Fruit fly (Drosophila melanogaster) whole organism, embryonic: Measurements from ENCODE around the gene THADA.

Experiments used
- Atf3 ChIP-seq: fragments of 200-800 bp; sonication (Bioruptor generic); optimal IDR thresholded peaks from 3 replicates; lab custom pipeline; 2016; ENCODE audit warnings: missing biosample characterization, missing genetic modification characterization
- CG10267 ChIP-seq: fragments of 200-800 bp; sonication (Bioruptor generic); optimal IDR thresholded peaks from 2 replicates; lab custom pipeline; 2018; ENCODE audit warnings: missing biosample characterization, mild to moderate bottlenecking, missing genetic modification characterization, moderate library complexity
- CG10959 ChIP-seq: fragments of 200-800 bp; sonication (Bioruptor generic); IDR thresholded peaks from 2 replicates; pipeline ENCODE4 v1.3.6; 2022; ENCODE audit warnings: missing biosample characterization, missing genetic modification characterization
- CG11398 ChIP-seq: fragments of 200-800 bp; sonication (Bioruptor generic); optimal IDR thresholded peaks from 2 replicates; lab custom pipeline; 2016; ENCODE audit warnings: missing biosample characterization, missing genetic modification characterization
- CG12155 ChIP-seq: fragments of 200-800 bp; sonication (Bioruptor generic); optimal IDR thresholded peaks from 3 replicates; lab custom pipeline; 2016; ENCODE audit warnings: missing biosample characterization, missing genetic modification characterization
- CG12659 ChIP-seq: fragments of 200-800 bp; sonication (Bioruptor generic); optimal IDR thresholded peaks from 3 replicates; lab custom pipeline; 2017; ENCODE audit warnings: mild to moderate bottlenecking, missing biosample characterization, missing genetic modification reagents, missing genetic modification characterization
- CG13123 ChIP-seq: fragments of 200-800 bp; sonication (Bioruptor generic); optimal IDR thresholded peaks from 2 replicates; lab custom pipeline; 2016; ENCODE audit warnings: missing biosample characterization, missing genetic modification characterization
- CG13287 ChIP-seq: fragments of 200-800 bp; sonication (Bioruptor generic); IDR thresholded peaks from 2 replicates; pipeline ENCODE4 v1.3.6; 2022; ENCODE audit warnings: missing biosample characterization, missing genetic modification characterization; ENCODE audit not compliant: partially characterized antibody
- CG14965 ChIP-seq: fragments of 200-800 bp; sonication (Bioruptor generic); optimal IDR thresholded peaks from 2 replicates; lab custom pipeline; 2016; ENCODE audit warnings: missing biosample characterization, missing genetic modification characterization, borderline replicate concordance
- CG15269 ChIP-seq: fragments of 200-800 bp; sonication (Bioruptor generic); optimal IDR thresholded peaks from 2 replicates; lab custom pipeline; 2018; ENCODE audit warnings: missing biosample characterization, mild to moderate bottlenecking, missing genetic modification characterization, moderate library complexity
- CG17385 ChIP-seq: fragments of 200-800 bp; sonication (Bioruptor generic); optimal IDR thresholded peaks from 3 replicates; lab custom pipeline; 2018; ENCODE audit warnings: missing biosample characterization, mild to moderate bottlenecking, missing genetic modification characterization
- CG2199 ChIP-seq: fragments of 200-800 bp; sonication (Bioruptor generic); IDR thresholded peaks from 3 replicates; pipeline ENCODE4 v1.3.6; 2022; ENCODE audit warnings: missing biosample characterization, missing genetic modification characterization
- CG30020 ChIP-seq: fragments of 200-800 bp; optimal IDR thresholded peaks from 2 replicates; lab custom pipeline; 2019; ENCODE audit warnings: missing biosample characterization, mild to moderate bottlenecking, missing genetic modification characterization, moderate library complexity
- CG31365 ChIP-seq: fragments of 200-800 bp; sonication (Bioruptor generic); optimal IDR thresholded peaks from 2 replicates; lab custom pipeline; 2018; ENCODE audit warnings: missing biosample characterization, mild to moderate bottlenecking, missing genetic modification characterization
- CG7745 ChIP-seq: fragments of 200-800 bp; sonication (Bioruptor generic); optimal IDR thresholded peaks from 2 replicates; lab custom pipeline; 2018; ENCODE audit warnings: missing biosample characterization, mild to moderate bottlenecking, missing genetic modification characterization, moderate library complexity
- CG7839 ChIP-seq: fragments of 200-800 bp; sonication (Bioruptor generic); optimal IDR thresholded peaks from 3 replicates; lab custom pipeline; 2018; ENCODE audit warnings: missing biosample characterization, mild to moderate bottlenecking, missing genetic modification characterization, moderate library complexity
- CG7963 ChIP-seq: fragments of 200-800 bp; sonication (Bioruptor generic); IDR thresholded peaks from 3 replicates; pipeline ENCODE4 v1.3.6; 2022; ENCODE audit warnings: missing biosample characterization, missing genetic modification characterization; ENCODE audit not compliant: partially characterized antibody
- CG7987 ChIP-seq: fragments of 200-800 bp; sonication (Bioruptor generic); optimal IDR thresholded peaks from 2 replicates; lab custom pipeline; 2018; ENCODE audit warnings: missing biosample characterization, mild to moderate bottlenecking, missing genetic modification characterization, moderate library complexity
- Doc2 ChIP-seq: fragments of 200-800 bp; sonication (Bioruptor generic); IDR thresholded peaks from 2 replicates; pipeline ENCODE4 v1.3.6; 2022; ENCODE audit warnings: missing biosample characterization, missing genetic modification characterization
- E2f1 ChIP-seq: fragments of 200-800 bp; sonication (Bioruptor generic); IDR thresholded peaks from 2 replicates; pipeline ENCODE4 v1.3.6; 2022; ENCODE audit warnings: missing biosample characterization, missing genetic modification characterization
- HmgD ChIP-seq: fragments of 200-800 bp; sonication (Bioruptor generic); optimal IDR thresholded peaks from 3 replicates; lab custom pipeline; 2016; ENCODE audit warnings: missing biosample characterization, missing genetic modification characterization
- HmgZ ChIP-seq: fragments of 200-800 bp; sonication (Bioruptor generic); optimal IDR thresholded peaks from 2 replicates; lab custom pipeline; 2018; ENCODE audit warnings: missing biosample characterization, mild to moderate bottlenecking, missing genetic modification characterization
- Hr51 ChIP-seq, 2 experiments: fragments of 200-800 bp; sonication (Bioruptor generic); optimal IDR thresholded peaks; 2 replicates in 1 of 2; 3 replicates in 1 of 2; lab custom pipeline; 2016 to 2018; ENCODE audit warnings: missing biosample characterization in 2 of 2, missing genetic modification characterization in 2 of 2, mild to moderate bottlenecking in 1 of 2, moderate library complexity in 1 of 2
- MTF-1 ChIP-seq: fragments of 200-800 bp; sonication (Bioruptor generic); optimal IDR thresholded peaks from 2 replicates; lab custom pipeline; 2018; ENCODE audit warnings: missing biosample characterization, mild to moderate bottlenecking, missing genetic modification characterization, borderline replicate concordance
- Med ChIP-seq: fragments of 200-800 bp; sonication (Bioruptor generic); peaks from one replicate; lab custom pipeline; 2016; ENCODE audit warnings: missing biosample characterization, missing genetic modification characterization, mild to moderate bottlenecking, inconsistent platforms, moderate library complexity
- NC2α ChIP-seq: fragments of 200-800 bp; sonication (Bioruptor generic); optimal IDR thresholded peaks from 2 replicates; lab custom pipeline; 2016; ENCODE audit warnings: missing biosample characterization, missing genetic modification characterization
- Nf-YC ChIP-seq: fragments of 200-800 bp; optimal IDR thresholded peaks from 3 replicates; lab custom pipeline; 2019; ENCODE audit warnings: missing biosample characterization, mild to moderate bottlenecking, missing genetic modification characterization, moderate library complexity
- Rfx ChIP-seq: fragments of 200-800 bp; sonication (Bioruptor generic); IDR thresholded peaks from 2 replicates; pipeline ENCODE4 v1.3.6; 2022; ENCODE audit warnings: missing biosample characterization, missing genetic modification characterization
- ap ChIP-seq: fragments of 200-800 bp; sonication (Bioruptor generic); IDR thresholded peaks from 2 replicates; pipeline ENCODE4 v1.3.6; 2022; ENCODE audit warnings: missing biosample characterization, missing genetic modification characterization
- bbx ChIP-seq: fragments of 200-800 bp; sonication (Bioruptor generic); IDR thresholded peaks from 2 replicates; pipeline ENCODE4 v1.3.6; 2022; ENCODE audit warnings: missing biosample characterization, missing genetic modification characterization; ENCODE audit not compliant: partially characterized antibody
- caup ChIP-seq: fragments of 200-800 bp; sonication (Bioruptor generic); optimal IDR thresholded peaks from 3 replicates; lab custom pipeline; 2017; ENCODE audit warnings: missing biosample characterization, mild to moderate bottlenecking, missing genetic modification characterization, moderate library complexity; ENCODE audit not compliant: severe bottlenecking
- chinmo ChIP-seq: fragments of 200-800 bp; sonication (Bioruptor generic); IDR thresholded peaks from 4 replicates; pipeline ENCODE4 v1.3.6; 2022; ENCODE audit warnings: missing biosample characterization, missing genetic modification characterization; ENCODE audit not compliant: partially characterized antibody
- corto ChIP-seq: fragments of 200-800 bp; sonication (Bioruptor generic); optimal IDR thresholded peaks from 2 replicates; lab custom pipeline; 2016; ENCODE audit warnings: missing biosample characterization, mild to moderate bottlenecking, missing genetic modification characterization, moderate library complexity
- en ChIP-seq: fragments of 200-800 bp; sonication (Bioruptor generic); optimal IDR thresholded peaks from 2 replicates; lab custom pipeline; 2016; ENCODE audit warnings: missing biosample characterization, missing genetic modification characterization
- eyg ChIP-seq: fragments of 200-800 bp; sonication (Bioruptor generic); optimal IDR thresholded peaks from 3 replicates; lab custom pipeline; 2016; ENCODE audit warnings: missing biosample characterization, missing genetic modification characterization
- fd102C ChIP-seq: fragments of 200-800 bp; sonication (Bioruptor generic); optimal IDR thresholded peaks from 2 replicates; lab custom pipeline; 2018; ENCODE audit warnings: missing biosample characterization, mild to moderate bottlenecking, missing genetic modification characterization, moderate library complexity
- fd96Cb ChIP-seq: fragments of 200-800 bp; sonication (Bioruptor generic); optimal IDR thresholded peaks from 2 replicates; lab custom pipeline; 2018; ENCODE audit warnings: missing biosample characterization, mild to moderate bottlenecking, missing genetic modification characterization, moderate library complexity
- gsb ChIP-seq: fragments of 200-800 bp; sonication (Bioruptor generic); IDR thresholded peaks from 2 replicates; pipeline ENCODE4 v1.3.6; 2022; ENCODE audit warnings: missing biosample characterization, missing genetic modification characterization
- ind ChIP-seq: fragments of 200-800 bp; sonication (Bioruptor generic); optimal IDR thresholded peaks from 3 replicates; lab custom pipeline; 2016; ENCODE audit warnings: missing biosample characterization, missing genetic modification characterization
- kay ChIP-seq: fragments of 200-800 bp; sonication (Bioruptor generic); optimal IDR thresholded peaks from 2 replicates; lab custom pipeline; 2016; ENCODE audit warnings: missing biosample characterization, missing genetic modification characterization
- lbe ChIP-seq: fragments of 200-800 bp; sonication (Bioruptor generic); optimal IDR thresholded peaks from 2 replicates; lab custom pipeline; 2016; ENCODE audit warnings: missing biosample characterization, mild to moderate bottlenecking, missing genetic modification characterization
- mirr ChIP-seq: fragments of 200-800 bp; sonication (Bioruptor generic); optimal IDR thresholded peaks from 3 replicates; lab custom pipeline; 2018; ENCODE audit warnings: missing biosample characterization, mild to moderate bottlenecking, missing genetic modification characterization
- nau ChIP-seq: fragments of 200-800 bp; sonication (Bioruptor generic); optimal IDR thresholded peaks from 3 replicates; lab custom pipeline; 2017; ENCODE audit warnings: missing biosample characterization, mild to moderate bottlenecking, missing genetic modification characterization, missing genetic modification reagents
- prd ChIP-seq, 3 experiments: fragments of >200 bp in 2 of 3; fragments of 200-800 bp in 1 of 3; sonication (Bioruptor generic) in 1 of 3; optimal IDR thresholded peaks in 2 of 3; IDR thresholded peaks in 1 of 3; 2 replicates in 2 of 3; 3 replicates in 1 of 3; pipeline versions ENCODE4 v1.3.6 to Lab custom; 2017 to 2022; ENCODE audit warnings: missing biosample characterization in 1 of 3, missing genetic modification characterization in 1 of 3
- pum ChIP-seq: fragments of 200-800 bp; sonication (Bioruptor generic); optimal IDR thresholded peaks from 2 replicates; lab custom pipeline; 2016; ENCODE audit warnings: missing biosample characterization, missing genetic modification characterization
- run ChIP-seq: fragments of 200-800 bp; sonication (Bioruptor generic); optimal IDR thresholded peaks from 3 replicates; lab custom pipeline; 2018; ENCODE audit warnings: missing biosample characterization, mild to moderate bottlenecking, missing genetic modification characterization
- sens ChIP-seq: fragments of 200-800 bp; sonication (Bioruptor generic); peaks from one replicate; lab custom pipeline; 2016; ENCODE audit warnings: missing biosample characterization, missing genetic modification characterization
- tio ChIP-seq: fragments of 200-800 bp; sonication (Bioruptor generic); optimal IDR thresholded peaks from 2 replicates; lab custom pipeline; 2017; ENCODE audit warnings: missing biosample characterization, missing genetic modification characterization, inconsistent platforms
- trh ChIP-seq: fragments of 200-800 bp; sonication (Bioruptor generic); optimal IDR thresholded peaks from 2 replicates; lab custom pipeline; 2016; ENCODE audit warnings: missing biosample characterization, missing genetic modification characterization
- vfl ChIP-seq: fragments of 200-800 bp; sonication (Bioruptor generic); optimal IDR thresholded peaks from 2 replicates; lab custom pipeline; 2016; ENCODE audit warnings: missing biosample characterization, missing genetic modification characterization

THADA gene

dm6 chrX:19842397-19843261 lies 22.7 kb downstream of the THADA start (continued):
- TF ChIP-seq mirr (GFP tag; lab: Kevin White, UChicago), result no peak
- TF ChIP-seq ap (GFP tag; lab: Robert Waterston, UW), result no peak
- no peak for TF ChIP-seq prd (optimal IDR thresholded peaks at IDR 0.05; lab: Kevin White, UChicago)
- no peak for TF ChIP-seq prd (GFP tag; IDR thresholded peaks at IDR 0.05; lab: Robert Waterston, UW)
- no peak for TF ChIP-seq Doc2 (GFP tag; lab: Robert Waterston, UW)
- TF ChIP-seq CG15269 (tag; lab: Kevin White, UChicago), result no peak
- TF ChIP-seq CG17385 (GFP tag; lab: Kevin White, UChicago), result no peak
- TF ChIP-seq CG10959 (GFP tag; lab: Robert Waterston, UW), result no peak
- TF ChIP-seq ind (GFP tag; lab: Kevin White, UChicago), result no peak
- peak; percentile 9 for TF ChIP-seq CG7839 (tag; lab: Kevin White, UChicago)
- no peak for TF ChIP-seq CG2199
- TF ChIP-seq gsb (GFP tag; lab: Robert Waterston, UW), result no peak
- no peak for TF ChIP-seq eyg (GFP tag; lab: Kevin White, UChicago)
- no peak for TF ChIP-seq nau
- TF ChIP-seq vfl (GFP tag; lab: Kevin White, UChicago), result no peak
- no peak for TF ChIP-seq HmgZ (tag; lab: Kevin White, UChicago)
- TF ChIP-seq Rfx (GFP tag; lab: Robert Waterston, UW), result no peak
- no peak for TF ChIP-seq kay
- no peak for TF ChIP-seq en (GFP tag; lab: Kevin White, UChicago)
- no peak for TF ChIP-seq CG7987 (GFP tag; lab: Kevin White, UChicago)
- peak; percentile 24 for TF ChIP-seq fd96Cb (tag; lab: Kevin White, UChicago)
- no peak for TF ChIP-seq NC2α (GFP tag; lab: Kevin White, UChicago)
- no peak for TF ChIP-seq Atf3 (GFP tag; lab: Kevin White, UChicago)
- no peak for TF ChIP-seq Nf-YC (tag; lab: Kevin White, UChicago)
- no peak for TF ChIP-seq CG13287 (GFP tag; lab: Robert Waterston, UW)
- TF ChIP-seq E2f1 (GFP tag; lab: Robert Waterston, UW), result no peak
- TF ChIP-seq sens (GFP tag; lab: Kevin White, UChicago), result peak; percentile 91
- TF ChIP-seq CG14965, result no peak
- TF ChIP-seq MTF-1 (GFP tag; lab: Kevin White, UChicago), result no peak
- TF ChIP-seq CG7963 (GFP tag; lab: Robert Waterston, UW), result no peak
- TF ChIP-seq fd102C (GFP tag; lab: Kevin White, UChicago), result no peak
- TF ChIP-seq CG11398 (GFP tag; lab: Kevin White, UChicago), result no peak
- TF ChIP-seq CG12155, result no peak
- no peak for TF ChIP-seq CG30020
- no peak for TF ChIP-seq Hr51 (GFP tag; optimal IDR thresholded peaks at IDR 0.05; lab: Kevin White, UChicago)
- TF ChIP-seq trh (GFP tag; lab: Kevin White, UChicago), result no peak
- no peak for TF ChIP-seq HmgD
- TF ChIP-seq corto (GFP tag; lab: Kevin White, UChicago), result no peak
- TF ChIP-seq Med (GFP tag; lab: Kevin White, UChicago), result peak; percentile 51

dm6 chrX:19840341-19840740 lies 25.0 kb downstream of the THADA start:
- TF ChIP-seq tio (GFP tag; lab: Kevin White, UChicago) (no peak), CG31365 (tag; lab: Kevin White, UChicago) (no peak), CG7745 (no peak), CG10267 (tag; lab: Kevin White, UChicago) (no peak), CG13123 (GFP tag; lab: Kevin White, UChicago) (no peak), lbe (GFP tag; lab: Kevin White, UChicago) (no peak), run (tag; lab: Kevin White, UChicago) (no peak), CG12659 (no peak), pum (GFP tag; lab: Kevin White, UChicago) (no peak), bbx (GFP tag; lab: Robert Waterston, UW) (no peak), caup (no peak), chinmo (no peak)
